Worm (Caenorhabditis elegans) whole organism, late embryonic: ENCODE data around the gene F12A10.6.

Source experiments
- C08G9.2 ChIP-seq: sonication (generic microtip); optimal IDR thresholded peaks from 2 replicates; lab custom pipeline; 2016; ENCODE audit warnings: mild to moderate bottlenecking, missing genetic modification characterization, moderate library complexity, missing compliant biosample characterization
- C38D4.7 ChIP-seq: fragments of 200-800 bp; sonication (Bioruptor generic); optimal IDR thresholded peaks from 2 replicates; lab custom pipeline; 2018; ENCODE audit warnings: mild to moderate bottlenecking, missing genetic modification characterization, moderate library complexity, missing compliant biosample characterization
- T23F11.4 ChIP-seq: fragments of 200-800 bp; sonication (Bioruptor generic); optimal IDR thresholded peaks from 2 replicates; lab custom pipeline; 2018; ENCODE audit warnings: mild to moderate bottlenecking, missing genetic modification characterization, missing compliant biosample characterization
- Y22D7AL.16 ChIP-seq: sonication (generic microtip); optimal IDR thresholded peaks from 2 replicates; lab custom pipeline; 2016; ENCODE audit warnings: missing genetic modification characterization, missing compliant biosample characterization
- ama-1 ChIP-seq: fragments of 150-350 bp; optimal IDR thresholded peaks from 2 replicates; lab custom pipeline; 2014
- ceh-18 ChIP-seq: sonication (generic microtip); optimal IDR thresholded peaks from 2 replicates; lab custom pipeline; 2016; ENCODE audit warnings: missing genetic modification characterization, missing compliant biosample characterization
- ceh-2 ChIP-seq: sonication (generic microtip); optimal IDR thresholded peaks from 2 replicates; lab custom pipeline; 2016; ENCODE audit warnings: missing genotype, missing genetic modification characterization, missing compliant biosample characterization
- ceh-22 ChIP-seq: sonication (generic microtip); optimal IDR thresholded peaks from 2 replicates; lab custom pipeline; 2017; ENCODE audit warnings: missing biosample characterization, missing genetic modification characterization
- ceh-31 ChIP-seq: sonication (generic microtip); optimal IDR thresholded peaks from 2 replicates; lab custom pipeline; 2016; ENCODE audit warnings: missing genetic modification characterization, missing compliant biosample characterization
- ceh-34 ChIP-seq: sonication (generic microtip); optimal IDR thresholded peaks from 2 replicates; lab custom pipeline; 2016; ENCODE audit warnings: mild to moderate bottlenecking, missing genetic modification characterization, missing compliant biosample characterization
- ceh-6 ChIP-seq: fragments of 200-800 bp; sonication (Bioruptor generic); optimal IDR thresholded peaks from 2 replicates; lab custom pipeline; 2018; ENCODE audit warnings: mild to moderate bottlenecking, missing genetic modification characterization, missing compliant biosample characterization
- dmd-4 ChIP-seq: sonication (generic microtip); optimal IDR thresholded peaks from 2 replicates; lab custom pipeline; 2016; ENCODE audit warnings: borderline replicate concordance, missing genetic modification characterization, missing compliant biosample characterization
- dve-1 ChIP-seq: sonication (generic microtip); optimal IDR thresholded peaks from 2 replicates; lab custom pipeline; 2017; ENCODE audit warnings: antibody characterized with exemption, mild to moderate bottlenecking, missing genetic modification characterization, missing compliant biosample characterization
- elt-2 ChIP-seq: sonication (generic microtip); optimal IDR thresholded peaks from 2 replicates; lab custom pipeline; 2016; ENCODE audit warnings: missing genetic modification reagents, missing genetic modification characterization, missing compliant biosample characterization
- elt-4 ChIP-seq: sonication (generic microtip); optimal IDR thresholded peaks from 2 replicates; lab custom pipeline; 2016; ENCODE audit warnings: missing genetic modification characterization, missing compliant biosample characterization
- ets-4 ChIP-seq: sonication (generic microtip); optimal IDR thresholded peaks from 2 replicates; lab custom pipeline; 2016; ENCODE audit warnings: missing genetic modification characterization, missing compliant biosample characterization
- fkh-10 ChIP-seq: fragments of 150-350 bp; optimal IDR thresholded peaks from 2 replicates; lab custom pipeline; 2014; ENCODE audit warnings: missing biosample characterization, missing genetic modification reagents, missing genetic modification characterization
- gmeb-2 ChIP-seq: sonication (generic microtip); optimal IDR thresholded peaks from 2 replicates; lab custom pipeline; 2016; ENCODE audit warnings: missing genetic modification characterization, inconsistent platforms, missing compliant biosample characterization
- hlh-6 ChIP-seq: sonication (generic microtip); optimal IDR thresholded peaks from 2 replicates; lab custom pipeline; 2016; ENCODE audit warnings: missing genotype, missing genetic modification characterization, missing compliant biosample characterization
- madf-2 ChIP-seq: sonication (generic microtip); optimal IDR thresholded peaks from 2 replicates; lab custom pipeline; 2017; ENCODE audit warnings: missing genetic modification characterization, missing compliant biosample characterization
- nfya-1 ChIP-seq: sonication (generic microtip); optimal IDR thresholded peaks from 2 replicates; lab custom pipeline; 2017; ENCODE audit warnings: missing genetic modification characterization, mild to moderate bottlenecking, missing compliant biosample characterization, antibody characterized with exemption, moderate library complexity
- nhr-232 ChIP-seq: sonication (generic microtip); optimal IDR thresholded peaks from 2 replicates; lab custom pipeline; 2016; ENCODE audit warnings: missing genetic modification characterization, missing compliant biosample characterization
- npax-4 ChIP-seq: sonication (generic microtip); optimal IDR thresholded peaks from 2 replicates; lab custom pipeline; 2016; ENCODE audit warnings: missing genetic modification characterization, missing compliant biosample characterization
- pag-3 ChIP-seq: sonication (generic microtip); optimal IDR thresholded peaks from 2 replicates; lab custom pipeline; 2016; ENCODE audit warnings: missing compliant biosample characterization, missing genetic modification characterization, borderline replicate concordance
- pat-9 ChIP-seq: fragments of 200-800 bp; sonication (Bioruptor generic); optimal IDR thresholded peaks from 2 replicates; lab custom pipeline; 2018; ENCODE audit warnings: mild to moderate bottlenecking, missing genetic modification characterization, moderate library complexity, missing compliant biosample characterization
- pax-1 ChIP-seq: fragments of 150-350 bp; optimal IDR thresholded peaks from 2 replicates; lab custom pipeline; 2014; ENCODE audit warnings: missing biosample characterization, missing genetic modification characterization
- pha-2 ChIP-seq: sonication (generic microtip); optimal IDR thresholded peaks from 2 replicates; lab custom pipeline; 2017; ENCODE audit warnings: mild to moderate bottlenecking, missing genetic modification characterization, missing compliant biosample characterization
- pha-4 ChIP-seq: fragments of 150-350 bp; optimal IDR thresholded peaks from 2 replicates; lab custom pipeline; 2018; ENCODE audit warnings: missing biosample characterization, missing genetic modification reagents, missing genetic modification characterization
- pqm-1 ChIP-seq: sonication (generic microtip); optimal IDR thresholded peaks from 2 replicates; lab custom pipeline; 2016; ENCODE audit warnings: missing genetic modification characterization, missing compliant biosample characterization
- pros-1 ChIP-seq: fragments of 150-350 bp; optimal IDR thresholded peaks from 2 replicates; lab custom pipeline; 2014; ENCODE audit warnings: missing biosample characterization, missing genetic modification reagents, missing genetic modification characterization
- ref-2 ChIP-seq: sonication (generic microtip); optimal IDR thresholded peaks from 2 replicates; lab custom pipeline; 2016; ENCODE audit warnings: missing genetic modification characterization, missing compliant biosample characterization
- sdc-2 ChIP-seq: sonication (generic microtip); optimal IDR thresholded peaks from 2 replicates; lab custom pipeline; 2016; ENCODE audit warnings: missing genotype, missing genetic modification characterization, missing compliant biosample characterization
- sox-2 ChIP-seq: fragments of 200-800 bp; sonication (Bioruptor generic); IDR thresholded peaks from 2 replicates; pipeline ENCODE4 v1.3.6; 2022; ENCODE audit warnings: missing genetic modification reagents, missing genetic modification characterization, missing compliant biosample characterization
- ttx-3 ChIP-seq: sonication (generic microtip); optimal IDR thresholded peaks from 2 replicates; lab custom pipeline; 2016; ENCODE audit warnings: missing genetic modification reagents, missing genetic modification characterization, missing compliant biosample characterization
- unc-3 ChIP-seq, 2 experiments: fragments of 200-800 bp in 1 of 2; sonication (Bioruptor generic) in 1 of 2; sonication (generic microtip) in 1 of 2; conservative IDR thresholded peaks in 1 of 2; optimal IDR thresholded peaks in 1 of 2; 2 replicates each; pipeline versions ENCODE4 v1.3.6 to Lab custom; 2016 to 2022; ENCODE audit warnings: missing compliant biosample characterization in 2 of 2, missing genetic modification characterization in 2 of 2, missing genetic modification reagents in 1 of 2
- unc-86 ChIP-seq: sonication (generic microtip); optimal IDR thresholded peaks from 2 replicates; lab custom pipeline; 2016; ENCODE audit warnings: missing genetic modification characterization, missing compliant biosample characterization
- zip-5 ChIP-seq: sonication (generic microtip); optimal IDR thresholded peaks from 2 replicates; lab custom pipeline; 2016; ENCODE audit warnings: missing genetic modification characterization, missing compliant biosample characterization
- ztf-16 ChIP-seq: sonication (generic microtip); optimal IDR thresholded peaks from 2 replicates; lab custom pipeline; 2017; ENCODE audit warnings: missing genetic modification characterization, missing compliant biosample characterization

F12A10.6 gene

ce11 chrII:5496375-5496774 is 2.1 kb upstream of the F12A10.6 start, which contains the start of gene F12A10.1:
F12A10.1 (plus strand) TSS chrII:5496540.
- TF ChIP-seq pqm-1 (no peak), ceh-2 (tag; lab: Kevin White, UChicago) (no peak), ceh-6 (GFP tag; lab: Kevin White, UChicago) (no peak), gmeb-2 (no peak), madf-2 (tag; lab: Kevin White, UChicago) (no peak), nhr-232 (tag; lab: Kevin White, UChicago) (no peak), sdc-2 (tag; lab: Kevin White, UChicago) (no peak), fkh-10 (GFP tag; lab: Kevin White, UChicago) (no peak), C38D4.7 (GFP tag; lab: Kevin White, UChicago) (no peak), ceh-34 (tag; lab: Kevin White, UChicago) (no peak), pag-3 (tag; lab: Kevin White, UChicago) (no peak), pha-2 (tag; lab: Kevin White, UChicago) (no peak), pax-1 (tag; lab: Kevin White, UChicago) (no peak), ets-4 (tag; lab: Kevin White, UChicago) (no peak), Y22D7AL.16 (tag; lab: Kevin White, UChicago) (no peak), ztf-16 (tag; lab: Kevin White, UChicago) (no peak)

- TF ChIP-seq ceh-31 (tag; lab: Kevin White, UChicago): no peak
- no peak for TF ChIP-seq elt-2 (tag; lab: Kevin White, UChicago)
- no peak for TF ChIP-seq ttx-3
- TF ChIP-seq zip-5: no peak
- no peak for TF ChIP-seq T23F11.4 (GFP tag; lab: Kevin White, UChicago)
- TF ChIP-seq Y22D7AL.16 (tag; lab: Kevin White, UChicago): no peak
- TF ChIP-seq nfya-1 (tag; lab: Kevin White, UChicago): no peak
- no peak for TF ChIP-seq sox-2 (GFP tag; lab: Robert Waterston, UW)
- TF ChIP-seq elt-4: no peak
- TF ChIP-seq dve-1 (tag; lab: Kevin White, UChicago): no peak
- TF ChIP-seq dmd-4: no peak
- TF ChIP-seq C38D4.7 (GFP tag; lab: Kevin White, UChicago): no peak
- TF ChIP-seq unc-86 (tag; lab: Kevin White, UChicago): no peak
- no peak for TF ChIP-seq ceh-22 (tag; lab: Kevin White, UChicago)
- no peak for TF ChIP-seq C08G9.2 (tag; lab: Kevin White, UChicago)
- no peak for TF ChIP-seq pha-4 (tag; lab: Kevin White, UChicago)
- no peak for TF ChIP-seq nhr-232 (tag; lab: Kevin White, UChicago)
- TF ChIP-seq fkh-10 (GFP tag; lab: Kevin White, UChicago): no peak
These were observed 6.5 kb downstream of the F12A10.6 start, which contains the start of gene nep-5 for ce11 chrII:5487844-5488243. nep-5 (plus strand) TSS chrII:5488144.

- TF ChIP-seq T23F11.4 (GFP tag; lab: Kevin White, UChicago) (no peak), C38D4.7 (GFP tag; lab: Kevin White, UChicago) (no peak), nfya-1 (tag; lab: Kevin White, UChicago) (no peak), ama-1 (lab: Kevin White, UChicago) (no peak), ceh-6 (GFP tag; lab: Kevin White, UChicago) (no peak), hlh-6 (tag; lab: Kevin White, UChicago) (no peak), fkh-10 (GFP tag; lab: Kevin White, UChicago) (no peak), ref-2 (tag; lab: Kevin White, UChicago) (no peak), pag-3 (tag; lab: Kevin White, UChicago) (no peak), unc-3 (GFP tag; conservative IDR thresholded peaks at IDR 0.05; lab: Robert Waterston, UW) (no peak), unc-3 (tag; optimal IDR thresholded peaks at IDR 0.05; lab: Kevin White, UChicago) (no peak), npax-4 (tag; lab: Kevin White, UChicago) (no peak), unc-86 (tag; lab: Kevin White, UChicago) (no peak), pros-1 (no peak), pat-9 (tag; lab: Kevin White, UChicago) (no peak), ceh-18 (no peak)
These were observed 12.3 kb downstream of the F12A10.6 start, which contains the start of gene cal-8 for ce11 chrII:5481982-5482381. cal-8 (minus strand) TSS chrII:5482041.
